Fruit fly (Drosophila melanogaster) whole organism: ENCODE data around the gene CG7573.

Source experiments
- Dll ChIP-seq: fragments of >200 bp; optimal IDR thresholded peaks from 2 replicates; lab custom pipeline; 2017
- psq ChIP-seq: fragments of >200 bp; optimal IDR thresholded peaks from 2 replicates; lab custom pipeline; 2017

DNA sequence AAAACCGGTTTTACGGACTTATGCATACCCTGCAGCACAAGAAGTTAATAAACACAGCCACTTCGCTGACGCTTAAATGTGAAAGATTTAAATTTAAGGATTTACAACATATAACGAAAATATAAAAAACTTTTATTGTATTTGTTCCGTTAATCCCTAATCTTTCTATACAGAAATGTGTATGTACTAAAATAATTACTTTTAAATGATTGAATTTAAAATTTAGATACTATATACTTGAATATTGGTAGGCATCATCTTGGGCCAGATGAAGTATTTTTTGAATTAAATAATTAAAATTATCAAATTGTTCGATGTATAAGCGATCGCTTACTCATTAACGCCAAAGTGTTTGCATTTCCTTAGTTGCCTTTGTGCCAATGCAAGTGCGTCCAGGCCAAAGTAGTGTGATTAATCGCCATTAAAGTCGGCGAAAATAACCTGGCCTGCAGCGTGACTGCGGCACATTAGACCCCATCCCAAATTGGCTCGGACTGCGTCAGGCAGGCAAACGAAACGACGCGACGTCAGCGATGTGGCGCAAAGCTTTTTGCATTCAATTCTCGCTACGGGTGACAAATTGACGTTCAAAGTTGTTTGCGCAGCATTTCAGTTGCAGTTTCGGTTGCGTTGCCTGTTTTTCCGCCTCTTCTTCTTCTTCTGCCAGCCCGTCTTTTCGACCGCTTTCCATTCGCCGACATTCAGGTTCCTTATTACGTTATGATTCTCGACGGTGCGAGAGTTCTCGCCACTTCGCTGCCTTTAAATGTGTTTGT, 13.8 kb upstream of the CG7573 start:
- TF ChIP-seq psq (lab: Kevin White, UChicago): no peak
- no peak for TF ChIP-seq Dll (lab: Kevin White, UChicago)
